Fruit fly (Drosophila melanogaster): Measurements from ENCODE around the gene CG43085.

DNA sequence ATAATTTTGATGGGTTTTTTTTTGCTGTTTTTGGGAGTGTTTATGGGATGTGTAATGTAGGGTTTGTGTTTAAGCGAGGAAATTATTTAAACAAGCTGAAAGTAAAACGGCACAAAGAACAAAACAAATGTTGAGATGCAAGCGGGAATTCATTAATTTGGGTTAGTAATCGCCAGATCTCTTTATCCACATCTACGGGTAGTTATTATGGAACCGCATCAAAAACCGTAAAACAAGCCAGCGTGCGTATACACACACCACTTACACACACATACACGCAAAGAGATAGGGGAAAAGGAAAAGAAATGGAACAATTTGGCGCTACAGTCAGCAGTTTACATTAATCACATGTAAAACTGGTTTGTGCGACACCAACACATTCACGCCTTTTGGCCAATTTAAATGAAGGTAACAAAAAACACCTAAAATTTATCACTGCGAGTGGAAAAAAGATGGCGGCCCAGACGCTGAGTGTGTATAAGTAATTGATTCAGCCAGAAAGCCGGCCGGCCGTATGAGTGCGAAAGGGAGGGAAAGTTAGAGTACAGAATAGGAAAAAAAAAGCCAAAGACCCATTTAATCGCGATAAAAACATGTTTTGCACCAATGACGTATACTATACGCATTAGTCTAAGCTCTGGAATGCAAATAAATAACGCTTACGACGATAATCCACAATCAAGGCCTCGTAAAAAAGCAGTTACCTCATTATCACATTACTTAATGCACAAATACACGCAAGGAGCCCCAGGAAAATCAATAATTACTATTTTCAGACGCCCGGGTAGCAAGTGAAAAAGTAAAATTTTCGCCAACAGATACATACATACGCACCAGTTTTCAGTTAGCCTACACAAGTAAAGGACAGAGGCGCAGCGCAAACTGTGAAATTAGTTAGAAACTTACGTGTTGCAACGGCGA is 2.3 kb downstream of the CG43085 start:
- TF ChIP-seq CG8478 (optimal IDR thresholded peaks at IDR 0.05) (no peak), CTCF (optimal IDR thresholded peaks at IDR 0.05) (no peak)
